Fruit fly (Drosophila melanogaster) whole organism, embryonic: ENCODE results near the gene Ptpmeg2.
A peak's percentile ranks its signal among the peaks of the same experiment; 100 is the strongest.

Experiments
- Abd-B ChIP-seq: fragments of 200-800 bp; sonication (Bioruptor generic); optimal IDR thresholded peaks from 2 replicates; lab custom pipeline; 2018; ENCODE audit warnings: missing biosample characterization, mild to moderate bottlenecking, missing genetic modification characterization, moderate library complexity
- Bdp1 ChIP-seq: fragments of 200-800 bp; sonication (Bioruptor generic); optimal IDR thresholded peaks from 3 replicates; lab custom pipeline; 2016; ENCODE audit warnings: missing biosample characterization, missing genetic modification characterization
- CG10267 ChIP-seq: fragments of 200-800 bp; sonication (Bioruptor generic); optimal IDR thresholded peaks from 2 replicates; lab custom pipeline; 2018; ENCODE audit warnings: missing biosample characterization, mild to moderate bottlenecking, missing genetic modification characterization, moderate library complexity
- CG11247 ChIP-seq: fragments of 200-800 bp; sonication (Bioruptor generic); IDR thresholded peaks from 2 replicates; pipeline ENCODE4 v1.3.6; 2022; ENCODE audit warnings: missing biosample characterization, missing genetic modification characterization
- CG12071 ChIP-seq: fragments of 200-800 bp; sonication (Bioruptor generic); optimal IDR thresholded peaks from 3 replicates; lab custom pipeline; 2018; ENCODE audit warnings: missing biosample characterization, mild to moderate bottlenecking, missing genetic modification characterization
- CG13123 ChIP-seq: fragments of 200-800 bp; sonication (Bioruptor generic); optimal IDR thresholded peaks from 2 replicates; lab custom pipeline; 2016; ENCODE audit warnings: missing biosample characterization, missing genetic modification characterization
- CG13424 ChIP-seq: fragments of 200-800 bp; sonication (Bioruptor generic); optimal IDR thresholded peaks from 2 replicates; lab custom pipeline; 2019; ENCODE audit warnings: missing biosample characterization, mild to moderate bottlenecking, missing genetic modification characterization, moderate library complexity
- CG13775 ChIP-seq: fragments of 200-800 bp; sonication (Bioruptor generic); optimal IDR thresholded peaks from 3 replicates; lab custom pipeline; 2017; ENCODE audit warnings: missing biosample characterization, mild to moderate bottlenecking, missing genetic modification characterization
- CG13894 ChIP-seq: fragments of 200-800 bp; sonication (Bioruptor generic); optimal IDR thresholded peaks from 3 replicates; lab custom pipeline; 2018; ENCODE audit warnings: missing biosample characterization, mild to moderate bottlenecking, missing genetic modification characterization, moderate library complexity
- CG14441 ChIP-seq: fragments of 200-800 bp; sonication (Bioruptor generic); IDR thresholded peaks from 2 replicates; pipeline ENCODE4 v1.3.6; 2022; ENCODE audit warnings: missing biosample characterization, missing genetic modification characterization
- CG14710 ChIP-seq: fragments of 200-800 bp; sonication (Bioruptor generic); optimal IDR thresholded peaks from 3 replicates; lab custom pipeline; 2019; ENCODE audit warnings: missing biosample characterization, mild to moderate bottlenecking, missing genetic modification characterization, moderate library complexity
- CG15011 ChIP-seq: fragments of 200-800 bp; sonication (Bioruptor generic); optimal IDR thresholded peaks from 3 replicates; lab custom pipeline; 2018; ENCODE audit warnings: missing biosample characterization, mild to moderate bottlenecking, missing genetic modification characterization
- CG15269 ChIP-seq: fragments of 200-800 bp; sonication (Bioruptor generic); optimal IDR thresholded peaks from 2 replicates; lab custom pipeline; 2018; ENCODE audit warnings: missing biosample characterization, mild to moderate bottlenecking, missing genetic modification characterization, moderate library complexity
- CG15514 ChIP-seq: fragments of 200-800 bp; sonication (Bioruptor generic); optimal IDR thresholded peaks from 3 replicates; lab custom pipeline; 2017; ENCODE audit warnings: missing biosample characterization, missing genetic modification characterization, mild to moderate bottlenecking, moderate library complexity, missing genetic modification reagents
- CG15696 ChIP-seq: fragments of 200-800 bp; sonication (Bioruptor generic); optimal IDR thresholded peaks from 2 replicates; lab custom pipeline; 2019; ENCODE audit warnings: missing biosample characterization, mild to moderate bottlenecking, missing genetic modification characterization, moderate library complexity
- CG17359 ChIP-seq: fragments of 200-800 bp; sonication (Bioruptor generic); optimal IDR thresholded peaks from 3 replicates; lab custom pipeline; 2018; ENCODE audit warnings: missing biosample characterization, mild to moderate bottlenecking, missing genetic modification characterization, moderate library complexity
- CG18764 ChIP-seq: fragments of 200-800 bp; sonication (Bioruptor generic); optimal IDR thresholded peaks from 3 replicates; lab custom pipeline; 2016; ENCODE audit warnings: missing biosample characterization, missing genetic modification characterization
- CG2120 ChIP-seq: fragments of 200-800 bp; sonication (Bioruptor generic); optimal IDR thresholded peaks from 3 replicates; lab custom pipeline; 2016; ENCODE audit warnings: missing biosample characterization, missing genetic modification characterization
- CG3065 ChIP-seq: fragments of 200-800 bp; sonication (Bioruptor generic); optimal IDR thresholded peaks from 2 replicates; lab custom pipeline; 2016; ENCODE audit warnings: missing biosample characterization, missing genetic modification characterization
- CG6175 ChIP-seq: fragments of 200-800 bp; sonication (Bioruptor generic); IDR thresholded peaks from 3 replicates; pipeline ENCODE4 v1.3.6; 2022; ENCODE audit warnings: missing biosample characterization, missing genetic modification characterization
- CG6254 ChIP-seq: fragments of 200-800 bp; sonication (Bioruptor generic); optimal IDR thresholded peaks from 3 replicates; lab custom pipeline; 2017; ENCODE audit warnings: mild to moderate bottlenecking, missing biosample characterization, missing genetic modification reagents, missing genetic modification characterization
- CG6765 ChIP-seq: fragments of 200-800 bp; sonication (Bioruptor generic); optimal IDR thresholded peaks from 3 replicates; lab custom pipeline; 2017; ENCODE audit warnings: missing biosample characterization, mild to moderate bottlenecking, missing genetic modification characterization
- CG7839 ChIP-seq: fragments of 200-800 bp; sonication (Bioruptor generic); optimal IDR thresholded peaks from 3 replicates; lab custom pipeline; 2018; ENCODE audit warnings: missing biosample characterization, mild to moderate bottlenecking, missing genetic modification characterization, moderate library complexity
- CG9817 ChIP-seq: fragments of 200-800 bp; sonication (Bioruptor generic); optimal IDR thresholded peaks from 2 replicates; lab custom pipeline; 2018; ENCODE audit warnings: missing biosample characterization, mild to moderate bottlenecking, missing genetic modification characterization, moderate library complexity
- CG9876 ChIP-seq: fragments of 200-800 bp; sonication (Bioruptor generic); optimal IDR thresholded peaks from 2 replicates; lab custom pipeline; 2016; ENCODE audit warnings: missing biosample characterization, missing genetic modification characterization
- Chrac-16 ChIP-seq: fragments of 200-800 bp; sonication (Bioruptor generic); optimal IDR thresholded peaks from 3 replicates; lab custom pipeline; 2016; ENCODE audit warnings: missing biosample characterization, missing genetic modification characterization
- D19A ChIP-seq: fragments of 200-800 bp; optimal IDR thresholded peaks from 3 replicates; lab custom pipeline; 2019; ENCODE audit warnings: missing biosample characterization, mild to moderate bottlenecking, missing genetic modification characterization, moderate library complexity
- HLHmδ ChIP-seq: fragments of 200-800 bp; sonication (Bioruptor generic); optimal IDR thresholded peaks from 2 replicates; lab custom pipeline; 2018; ENCODE audit warnings: missing biosample characterization, mild to moderate bottlenecking, missing genetic modification characterization, moderate library complexity
- HmgZ ChIP-seq: fragments of 200-800 bp; sonication (Bioruptor generic); optimal IDR thresholded peaks from 2 replicates; lab custom pipeline; 2018; ENCODE audit warnings: missing biosample characterization, mild to moderate bottlenecking, missing genetic modification characterization
- Hsf ChIP-seq: fragments of 200-800 bp; sonication (Bioruptor generic); optimal IDR thresholded peaks from 3 replicates; lab custom pipeline; 2016; ENCODE audit warnings: missing biosample characterization, missing genetic modification characterization
- Mes4 ChIP-seq: fragments of 200-800 bp; sonication (Bioruptor generic); optimal IDR thresholded peaks from 2 replicates; lab custom pipeline; 2016; ENCODE audit warnings: missing biosample characterization, missing genetic modification characterization
- Mrtf ChIP-seq: fragments of 200-800 bp; sonication (Bioruptor generic); IDR thresholded peaks from 3 replicates; pipeline ENCODE4 v1.3.6; 2022; ENCODE audit warnings: missing biosample characterization, missing genetic modification characterization
- Oli ChIP-seq: fragments of 200-800 bp; sonication (Bioruptor generic); optimal IDR thresholded peaks from 2 replicates; lab custom pipeline; 2018; ENCODE audit warnings: missing biosample characterization, mild to moderate bottlenecking, missing genetic modification characterization, moderate library complexity
- Six4 ChIP-seq: fragments of 200-800 bp; sonication (Bioruptor generic); optimal IDR thresholded peaks from 2 replicates; lab custom pipeline; 2016; ENCODE audit warnings: missing biosample characterization, missing genetic modification characterization
- Spps ChIP-seq: fragments of 200-800 bp; sonication (Bioruptor generic); optimal IDR thresholded peaks from 2 replicates; lab custom pipeline; 2018; ENCODE audit warnings: missing biosample characterization, mild to moderate bottlenecking, missing genetic modification characterization
- Xbp1 ChIP-seq: fragments of 200-800 bp; sonication (Bioruptor generic); optimal IDR thresholded peaks from 3 replicates; lab custom pipeline; 2016; ENCODE audit warnings: missing biosample characterization, mild to moderate bottlenecking, missing genetic modification characterization
- exex ChIP-seq: fragments of 200-800 bp; sonication (Bioruptor generic); optimal IDR thresholded peaks from 4 replicates; lab custom pipeline; 2018; ENCODE audit warnings: missing biosample characterization, mild to moderate bottlenecking, missing genetic modification characterization, moderate library complexity
- grau ChIP-seq: fragments of 200-800 bp; optimal IDR thresholded peaks from 3 replicates; lab custom pipeline; 2019; ENCODE audit warnings: missing biosample characterization, mild to moderate bottlenecking, missing genetic modification characterization, moderate library complexity
- jing ChIP-seq: fragments of 200-800 bp; sonication (Bioruptor generic); optimal IDR thresholded peaks from 2 replicates; lab custom pipeline; 2018; ENCODE audit warnings: missing biosample characterization, mild to moderate bottlenecking, missing genetic modification characterization
- jumu ChIP-seq: fragments of 200-800 bp; sonication (Bioruptor generic); optimal IDR thresholded peaks from 3 replicates; lab custom pipeline; 2016; ENCODE audit warnings: missing biosample characterization, missing genetic modification characterization
- lmd ChIP-seq: fragments of 200-800 bp; sonication (Bioruptor generic); IDR thresholded peaks from 2 replicates; pipeline ENCODE4 v1.3.6; 2022; ENCODE audit warnings: missing biosample characterization, missing genetic modification characterization
- mam ChIP-seq: fragments of 200-800 bp; sonication (Bioruptor generic); optimal IDR thresholded peaks from 3 replicates; lab custom pipeline; 2016; ENCODE audit warnings: missing biosample characterization, missing genetic modification characterization
- oc ChIP-seq: fragments of 200-800 bp; sonication (Bioruptor generic); optimal IDR thresholded peaks from 2 replicates; lab custom pipeline; 2018; ENCODE audit warnings: missing biosample characterization, mild to moderate bottlenecking, missing genetic modification characterization, moderate library complexity
- prd ChIP-seq, 3 experiments: fragments of >200 bp in 2 of 3; fragments of 200-800 bp in 1 of 3; sonication (Bioruptor generic) in 1 of 3; optimal IDR thresholded peaks in 2 of 3; IDR thresholded peaks in 1 of 3; 2 replicates in 2 of 3; 3 replicates in 1 of 3; pipeline versions ENCODE4 v1.3.6 to Lab custom; 2017 to 2022; ENCODE audit warnings: missing biosample characterization in 1 of 3, missing genetic modification characterization in 1 of 3
- schlank ChIP-seq: fragments of 200-800 bp; sonication (Bioruptor generic); optimal IDR thresholded peaks from 2 replicates; lab custom pipeline; 2018; ENCODE audit warnings: missing biosample characterization, mild to moderate bottlenecking, missing genetic modification characterization
- sqz ChIP-seq: fragments of 200-800 bp; sonication (Bioruptor generic); optimal IDR thresholded peaks from 3 replicates; lab custom pipeline; 2018; ENCODE audit warnings: missing biosample characterization, mild to moderate bottlenecking, missing genetic modification characterization
- stc ChIP-seq: fragments of 200-800 bp; sonication (Bioruptor generic); IDR thresholded peaks from 2 replicates; pipeline ENCODE4 v1.3.6; 2022; ENCODE audit warnings: missing biosample characterization, missing genetic modification characterization
- tio ChIP-seq: fragments of 200-800 bp; sonication (Bioruptor generic); optimal IDR thresholded peaks from 2 replicates; lab custom pipeline; 2017; ENCODE audit warnings: missing biosample characterization, missing genetic modification characterization, inconsistent platforms
- unpg ChIP-seq: fragments of 200-800 bp; sonication (Bioruptor generic); optimal IDR thresholded peaks from 3 replicates; lab custom pipeline; 2018; ENCODE audit warnings: missing biosample characterization, mild to moderate bottlenecking, missing genetic modification characterization, moderate library complexity

Ptpmeg2 gene

dm6 chrX:9589928-9590327 lies 69.0 kb downstream of the Ptpmeg2 start (continued):
- TF ChIP-seq CG7839 (tag; lab: Kevin White, UChicago) (peak; percentile 65), CG3065 (GFP tag; lab: Kevin White, UChicago) (no peak), exex (tag; lab: Kevin White, UChicago) (no peak), CG11247 (no peak), unpg (GFP tag; lab: Kevin White, UChicago) (peak; percentile 52), CG6254 (GFP tag; lab: Kevin White, UChicago) (no peak), Hsf (GFP tag; lab: Kevin White, UChicago) (peak; percentile 26), HLHmδ (GFP tag; lab: Kevin White, UChicago) (no peak), CG15011 (GFP tag; lab: Kevin White, UChicago) (peak; percentile 19), CG6765 (no peak), Chrac-16 (GFP tag; lab: Kevin White, UChicago) (no peak), CG13424 (tag; lab: Kevin White, UChicago) (peak; percentile 64), CG6175 (GFP tag; lab: Robert Waterston, UW) (no peak), oc (tag; lab: Kevin White, UChicago) (no peak), CG9876 (GFP tag; lab: Kevin White, UChicago) (no peak), schlank (tag; lab: Kevin White, UChicago) (no peak), Six4 (GFP tag; lab: Kevin White, UChicago) (no peak), Mes4 (no peak), HmgZ (tag; lab: Kevin White, UChicago) (peak; percentile 10), jing (GFP tag; lab: Kevin White, UChicago) (no peak), Mrtf (GFP tag; lab: Robert Waterston, UW) (peak; percentile 47; the same call in 1 of the 3 replicates), CG13123 (GFP tag; lab: Kevin White, UChicago) (no peak), CG15514 (GFP tag; lab: Kevin White, UChicago) (peak; percentile 30), sqz (GFP tag; lab: Kevin White, UChicago) (no peak), Spps (tag; lab: Kevin White, UChicago) (no peak), jumu (GFP tag; lab: Kevin White, UChicago) (no peak)

DNA sequence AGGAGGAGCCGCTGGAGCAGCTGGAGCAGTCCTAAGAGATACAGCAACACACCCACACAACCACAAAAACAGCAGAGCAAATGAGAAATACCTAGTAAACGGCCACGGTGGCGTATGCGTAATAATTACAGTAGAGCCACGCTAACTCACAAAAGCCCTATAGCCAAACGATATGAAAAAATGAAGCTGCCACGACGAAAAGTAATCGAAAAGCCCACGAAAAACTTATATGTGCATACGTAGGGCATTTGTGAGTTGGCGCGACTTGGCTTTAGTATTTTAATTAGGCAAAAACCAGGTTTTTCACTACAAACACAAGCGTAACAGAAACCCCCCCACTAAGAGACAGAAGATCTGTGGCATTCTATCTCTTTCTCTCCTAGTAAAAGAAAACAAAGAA lies 71.1 kb downstream of the Ptpmeg2 start:
- TF ChIP-seq stc (GFP tag; lab: Robert Waterston, UW) (no peak), CG11247 (0 out of 2 replicates have a peak, but pooled peaks have one; percentile 14), CG12071 (no peak), CG10267 (no peak), CG2120 (GFP tag; lab: Kevin White, UChicago) (peak; percentile 57), Xbp1 (peak; percentile 13), CG15696 (tag; lab: Kevin White, UChicago) (no peak), CG9817 (peak; percentile 12), prd (optimal IDR thresholded peaks at IDR 0.05; lab: Kevin White, UChicago) (no peak), prd (GFP tag; IDR thresholded peaks at IDR 0.05; lab: Robert Waterston, UW) (0 out of 3 replicates have a peak, but pooled peaks have one; percentile 4), tio (no peak), Abd-B (GFP tag; lab: Kevin White, UChicago) (peak; percentile 50), CG14710 (tag; lab: Kevin White, UChicago) (no peak), Oli (tag; lab: Kevin White, UChicago) (peak; percentile 16), D19A (tag; lab: Kevin White, UChicago) (peak; percentile 35), Bdp1 (GFP tag; lab: Kevin White, UChicago) (no peak), CG18764 (no peak), CG17359 (peak; percentile 21), CG15269 (tag; lab: Kevin White, UChicago) (peak; percentile 39), grau (tag; lab: Kevin White, UChicago) (peak; percentile 84), CG13775 (GFP tag; lab: Kevin White, UChicago) (no peak), CG9876 (GFP tag; lab: Kevin White, UChicago) (no peak), mam (GFP tag; lab: Kevin White, UChicago) (peak; percentile 15), lmd (GFP tag; lab: Robert Waterston, UW) (peak; percentile 52; the same call in 1 of the 2 replicates), CG14441 (GFP tag; lab: Robert Waterston, UW) (peak; percentile 34; the same call in 1 of the 2 replicates), CG13894 (tag; lab: Kevin White, UChicago) (peak; percentile 47), CG7839 (tag; lab: Kevin White, UChicago) (peak; percentile 38)
